Worm (Caenorhabditis elegans) whole organism, young adult: ENCODE results near the gene T19D12.4.
A peak's percentile ranks its signal among the peaks of the same experiment; 100 is the strongest.

Experiments used
- B0035.1 ChIP-seq: sonication (generic microtip); optimal IDR thresholded peaks from 2 replicates; lab custom pipeline; 2016; ENCODE audit warnings: missing genetic modification characterization, mild to moderate bottlenecking, missing compliant biosample characterization, missing genotype, missing genetic modification reagents
- B0261.1 ChIP-seq: sonication (generic microtip); optimal IDR thresholded peaks from 2 replicates; lab custom pipeline; 2016; ENCODE audit warnings: mild to moderate bottlenecking, missing genetic modification characterization, moderate library complexity, missing compliant biosample characterization
- F57C9.4 ChIP-seq: sonication (generic microtip); optimal IDR thresholded peaks from 2 replicates; lab custom pipeline; 2017; ENCODE audit warnings: mild to moderate bottlenecking, missing genetic modification characterization, missing compliant biosample characterization
- Y53G8AR.9 ChIP-seq: fragments of 200-800 bp; sonication (Bioruptor generic); conservative IDR thresholded peaks from 2 replicates; pipeline ENCODE4 v1.3.6; 2022; ENCODE audit warnings: missing genetic modification reagents, missing genetic modification characterization, missing compliant biosample characterization
- Y56A3A.18 ChIP-seq: fragments of 200-800 bp; sonication (Bioruptor generic); IDR thresholded peaks from 2 replicates; pipeline ENCODE4 v1.3.6; 2022; ENCODE audit warnings: missing genetic modification reagents, missing genetic modification characterization, missing compliant biosample characterization
- Y67H2A.10 ChIP-seq: fragments of 200-800 bp; sonication (Bioruptor generic); conservative IDR thresholded peaks from 2 replicates; pipeline ENCODE4 v1.3.6; 2022; ENCODE audit warnings: missing genetic modification reagents, missing genetic modification characterization, missing compliant biosample characterization
- Y79H2A.3 ChIP-seq: fragments of 200-800 bp; sonication (Bioruptor generic); conservative IDR thresholded peaks from 2 replicates; pipeline ENCODE4 v1.3.6; 2022; ENCODE audit warnings: missing genetic modification reagents, missing genetic modification characterization, missing compliant biosample characterization
- ZK185.1 ChIP-seq: sonication (generic microtip); optimal IDR thresholded peaks from 2 replicates; lab custom pipeline; 2016; ENCODE audit warnings: mild to moderate bottlenecking, missing genetic modification characterization, missing compliant biosample characterization; ENCODE audit not compliant: poor library complexity, severe bottlenecking
- efl-1 ChIP-seq: fragments of 150-350 bp; optimal IDR thresholded peaks from 2 replicates; lab custom pipeline; 2014; ENCODE audit warnings: missing biosample characterization, missing genetic modification reagents, missing genetic modification characterization
- egl-18 ChIP-seq: fragments of 200-800 bp; sonication (Bioruptor generic); IDR thresholded peaks from 2 replicates; pipeline ENCODE4 v1.3.6; 2022; ENCODE audit warnings: missing genetic modification reagents, missing genetic modification characterization, missing compliant biosample characterization
- egrh-3 ChIP-seq: fragments of 200-800 bp; sonication (Bioruptor generic); IDR thresholded peaks from 2 replicates; pipeline ENCODE4 v1.3.6; 2022; ENCODE audit warnings: missing genetic modification reagents, missing genetic modification characterization, missing compliant biosample characterization
- gei-17 ChIP-seq: fragments of 200-800 bp; sonication (Bioruptor generic); optimal IDR thresholded peaks from 2 replicates; lab custom pipeline; 2018; ENCODE audit warnings: mild to moderate bottlenecking, missing genetic modification characterization, missing compliant biosample characterization
- hlh-12 ChIP-seq: sonication (generic microtip); optimal IDR thresholded peaks from 2 replicates; lab custom pipeline; 2016; ENCODE audit warnings: missing genetic modification characterization, missing compliant biosample characterization
- hmg-1.2 ChIP-seq: fragments of 200-800 bp; sonication (Bioruptor generic); IDR thresholded peaks from 2 replicates; pipeline ENCODE4 v1.3.6; 2022; ENCODE audit warnings: missing genetic modification reagents, missing genetic modification characterization, missing compliant biosample characterization
- let-526 ChIP-seq: fragments of 200-800 bp; sonication (Bioruptor generic); IDR thresholded peaks from 2 replicates; pipeline ENCODE4 v1.3.6; 2022; ENCODE audit warnings: missing genetic modification reagents, missing genetic modification characterization, missing compliant biosample characterization
- lin-40 ChIP-seq: sonication (generic microtip); optimal IDR thresholded peaks from 2 replicates; lab custom pipeline; 2016; ENCODE audit warnings: missing genetic modification characterization, mild to moderate bottlenecking, missing compliant biosample characterization, missing genotype, missing genetic modification reagents
- madf-8 ChIP-seq: fragments of 200-800 bp; sonication (Bioruptor generic); conservative IDR thresholded peaks from 2 replicates; pipeline ENCODE4 v1.3.6; 2022; ENCODE audit warnings: missing genetic modification reagents, missing genetic modification characterization, missing compliant biosample characterization
- mxl-1 ChIP-seq: sonication (generic microtip); optimal IDR thresholded peaks from 2 replicates; lab custom pipeline; 2016; ENCODE audit warnings: missing genetic modification characterization, missing compliant biosample characterization
- nhr-120 ChIP-seq: fragments of 200-800 bp; sonication (Bioruptor generic); IDR thresholded peaks from 2 replicates; pipeline ENCODE4 v1.3.6; 2022; ENCODE audit warnings: missing genetic modification characterization, missing compliant biosample characterization
- nhr-27 ChIP-seq: fragments of 200-800 bp; sonication (Bioruptor generic); optimal IDR thresholded peaks from 2 replicates; lab custom pipeline; 2018; ENCODE audit warnings: mild to moderate bottlenecking, missing genetic modification characterization, moderate library complexity, missing compliant biosample characterization
- snpc-4 ChIP-seq, 5 experiments: fragments of 150-350 bp in 1 of 5; sonication (generic microtip) in 4 of 5; optimal IDR thresholded peaks; 2 replicates each; lab custom pipeline; 2014 to 2018; ENCODE audit warnings: missing genetic modification characterization in 5 of 5, missing biosample characterization in 3 of 5, antibody characterized with exemption in 2 of 5, mild to moderate bottlenecking in 2 of 5, missing compliant biosample characterization in 2 of 5, missing genotype in 2 of 5, moderate library complexity in 2 of 5, missing genetic modification reagents in 1 of 5
- somi-1 ChIP-seq: fragments of 200-800 bp; sonication (Bioruptor generic); optimal IDR thresholded peaks from 2 replicates; lab custom pipeline; 2018; ENCODE audit warnings: mild to moderate bottlenecking, missing genetic modification characterization, missing compliant biosample characterization
- sptf-2 ChIP-seq: fragments of 200-800 bp; sonication (Bioruptor generic); optimal IDR thresholded peaks from 2 replicates; lab custom pipeline; 2018; ENCODE audit warnings: mild to moderate bottlenecking, missing genetic modification characterization, missing compliant biosample characterization
- zfh-2 ChIP-seq: fragments of 200-800 bp; sonication (Bioruptor generic); conservative IDR thresholded peaks from 2 replicates; pipeline ENCODE4 v1.3.6; 2022; ENCODE audit warnings: missing genetic modification reagents, missing genetic modification characterization, missing compliant biosample characterization

Gene T19D12.4

ce11 chrII:6683663-6684285 lies 52.9 kb downstream of the T19D12.4 start, which contains the start of gene gyf-1 (continued):
- TF ChIP-seq somi-1 (GFP tag; lab: Kevin White, UChicago) (no peak), gei-17 (GFP tag; lab: Kevin White, UChicago) (no peak), nhr-120 (GFP tag; lab: Robert Waterston, UW) (no peak), Y79H2A.3 (GFP tag; lab: Robert Waterston, UW) (no peak), Y53G8AR.9 (GFP tag; lab: Robert Waterston, UW) (no peak), snpc-4 (GFP tag; optimal IDR thresholded peaks at IDR 0.05; lab: Kevin White, UChicago) (no peak), snpc-4 (tag; optimal IDR thresholded peaks at IDR 0.05; lab: Kevin White, UChicago) (no peak), hmg-1.2 (GFP tag; lab: Robert Waterston, UW) (peak; percentile 81), nhr-27 (tag; lab: Kevin White, UChicago) (no peak), B0035.1 (tag; lab: Kevin White, UChicago) (no peak)
- TF ChIP-seq, all 124 proteins: peak for 12

- TF ChIP-seq sptf-2 = no peak
- no peak for TF ChIP-seq ZK185.1 (tag; lab: Kevin White, UChicago)
- TF ChIP-seq somi-1 (GFP tag; lab: Kevin White, UChicago) = no peak
- TF ChIP-seq hlh-12 = no peak
- TF ChIP-seq madf-8 (GFP tag; lab: Robert Waterston, UW) = no peak
- no peak for TF ChIP-seq B0261.1 (tag; lab: Kevin White, UChicago)
- no peak for TF ChIP-seq F57C9.4 (tag; lab: Kevin White, UChicago)
- no peak for TF ChIP-seq efl-1 (GFP tag; lab: Kevin White, UChicago)
- no peak for TF ChIP-seq Y67H2A.10 (GFP tag; lab: Robert Waterston, UW)
- TF ChIP-seq lin-40 = no peak
- TF ChIP-seq mxl-1 (tag; lab: Kevin White, UChicago) = no peak
- TF ChIP-seq egrh-3 (GFP tag; lab: Robert Waterston, UW) = peak; percentile 21; the same call in 1 of the 2 replicates
- peak; percentile 71 for TF ChIP-seq zfh-2 (GFP tag; lab: Robert Waterston, UW)
- no peak for TF ChIP-seq egl-18 (GFP tag; lab: Robert Waterston, UW)
- TF ChIP-seq let-526 = no peak
- no peak for TF ChIP-seq Y56A3A.18
Measured at ce11 chrII:6685964-6686363, 55.1 kb downstream of the T19D12.4 start.
